Fruit fly (Drosophila melanogaster): ENCODE results near the gene ru.
A peak's percentile ranks its signal among the peaks of the same experiment; 100 is the strongest.

ru gene

DNA sequence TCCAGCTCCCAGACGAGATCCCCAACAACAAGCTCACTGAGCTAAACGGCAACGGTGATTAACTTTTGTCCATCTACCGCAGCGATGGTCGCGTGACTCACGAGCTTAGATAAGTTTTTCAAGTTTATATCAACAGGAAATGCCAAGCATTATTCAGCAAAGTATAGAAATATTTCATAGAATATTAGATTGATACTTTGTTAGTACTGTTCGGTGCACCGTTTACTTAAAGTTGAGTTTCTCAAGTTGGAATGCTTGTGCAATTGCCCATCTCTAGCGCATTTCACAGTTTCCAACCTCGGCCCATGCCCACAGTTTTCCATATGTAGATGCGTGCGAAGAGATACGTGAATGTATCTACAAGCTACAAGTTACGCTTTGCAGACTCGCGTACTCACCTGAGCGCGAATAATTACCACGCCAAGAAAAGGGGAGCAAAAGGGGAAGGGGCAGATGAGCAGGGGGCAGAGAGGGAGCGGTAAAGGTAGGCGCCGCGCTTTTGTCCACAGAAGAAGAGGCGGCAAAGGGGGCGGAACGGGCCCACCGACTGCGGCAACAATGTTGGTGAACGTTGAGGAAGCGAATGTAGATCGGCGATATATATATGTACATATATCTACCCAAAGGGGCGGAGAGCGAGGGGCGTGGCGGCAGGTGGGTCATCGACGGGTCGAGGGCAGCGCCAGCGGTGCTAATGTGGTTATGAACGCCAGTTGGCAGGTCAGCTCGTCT lies 5.8 kb downstream of the ru start (continued):
- TF ChIP-seq CG9817 (tag; optimal IDR thresholded peaks at IDR 0.05) (no peak), Vsx1 (GFP tag; optimal IDR thresholded peaks at IDR 0.05) (no peak), danr (GFP tag; IDR thresholded peaks at IDR 0.05) (no peak), CG7556 (GFP tag; optimal IDR thresholded peaks at IDR 0.05) (peak; percentile 28), Sin3A (optimal IDR thresholded peaks at IDR 0.05) (no peak), tap (tag; optimal IDR thresholded peaks at IDR 0.05) (peak; percentile 29), zf30C (GFP tag; optimal IDR thresholded peaks at IDR 0.05) (no peak), CG17385 (GFP tag; optimal IDR thresholded peaks at IDR 0.05) (peak; percentile 49), CG10431 (GFP tag; optimal IDR thresholded peaks at IDR 0.05) (no peak), CG3838 (GFP tag; optimal IDR thresholded peaks at IDR 0.05) (no peak), pum (GFP tag; optimal IDR thresholded peaks at IDR 0.05) (peak; percentile 17), bigmax (GFP tag; optimal IDR thresholded peaks at IDR 0.05) (no peak), p53 (GFP tag; optimal IDR thresholded peaks at IDR 0.05) (no peak), Meics (GFP tag; optimal IDR thresholded peaks at IDR 0.05) (no peak), H15 (GFP tag; IDR thresholded peaks at IDR 0.05) (peak; percentile 51; the same call in 1 of the 3 replicates), Hr39 (optimal IDR thresholded peaks at IDR 0.05) (no peak), Neu2 (GFP tag; optimal IDR thresholded peaks at IDR 0.05; ENCODE audit: borderline replicate concordance) (no peak), CG11696 (GFP tag; IDR thresholded peaks at IDR 0.05) (no peak), dimm (GFP tag; IDR thresholded peaks at IDR 0.05) (no peak), NK7.1 (GFP tag; optimal IDR thresholded peaks at IDR 0.05) (no peak), toy (GFP tag; IDR thresholded peaks at IDR 0.05) (no peak), CG14014 (GFP tag; IDR thresholded peaks at IDR 0.05) (0 out of 2 replicates have a peak, but pooled peaks have one; percentile 34), CG6272 (GFP tag; IDR thresholded peaks at IDR 0.05) (0 out of 2 replicates have a peak, but pooled peaks have one; percentile 22), MTF-1 (GFP tag; optimal IDR thresholded peaks at IDR 0.05; ENCODE audit: borderline replicate concordance) (no peak), lab (GFP tag; optimal IDR thresholded peaks at IDR 0.05) (peak; percentile 54), Side (GFP tag; optimal IDR thresholded peaks at IDR 0.05) (peak; percentile 10), CG42726 (GFP tag; IDR thresholded peaks at IDR 0.05; ENCODE audit: partially characterized antibody) (no peak), CG8924 (tag; optimal IDR thresholded peaks at IDR 0.05) (peak; percentile 41), kay (GFP tag; optimal IDR thresholded peaks at IDR 0.05) (peak; percentile 4), CG15479 (GFP tag; optimal IDR thresholded peaks at IDR 0.05) (no peak), Jarid2 (GFP tag; optimal IDR thresholded peaks at IDR 0.05) (no peak), Gsc (GFP tag; IDR thresholded peaks at IDR 0.05) (no peak), fd96Cb (tag; optimal IDR thresholded peaks at IDR 0.05) (peak; percentile 37), B-H1 (GFP tag; IDR thresholded peaks at IDR 0.05) (peak; percentile 26; the same call in 2 of the 3 replicates), CG31224 (GFP tag; IDR thresholded peaks at IDR 0.05) (no peak), CG32772 (GFP tag; IDR thresholded peaks at IDR 0.05) (peak; percentile 26; the same call in 1 of the 2 replicates), gsb-n (tag; optimal IDR thresholded peaks at IDR 0.05) (peak; percentile 4), dmrt11E (tag; optimal IDR thresholded peaks at IDR 0.05) (peak; percentile 19), CG8478 (optimal IDR thresholded peaks at IDR 0.05) (no peak), CG1832 (GFP tag; optimal IDR thresholded peaks at IDR 0.05) (no peak), CG10979 (tag; optimal IDR thresholded peaks at IDR 0.05) (peak; percentile 29), CG9727 (GFP tag; optimal IDR thresholded peaks at IDR 0.05) (no peak), CG6683 (GFP tag; optimal IDR thresholded peaks at IDR 0.05) (no peak), onecut (GFP tag; IDR thresholded peaks at IDR 0.05) (0 out of 2 replicates have a peak, but pooled peaks have one; percentile 9), CG17568 (GFP tag; optimal IDR thresholded peaks at IDR 0.05) (no peak), CG4820 (GFP tag; optimal IDR thresholded peaks at IDR 0.05) (peak; percentile 21), Atf6 (GFP tag; IDR thresholded peaks at IDR 0.05) (no peak; the same call in 1 of the 2 replicates), hbn (GFP tag; IDR thresholded peaks at IDR 0.05; ENCODE audit: partially characterized antibody) (peak; percentile 68), Bteb2 (GFP tag; optimal IDR thresholded peaks at IDR 0.05) (no peak), chm (GFP tag; IDR thresholded peaks at IDR 0.05) (no peak)

Data from whole organism, embryonic.